Fruit fly (Drosophila melanogaster) whole organism, wandering third instar larva: ENCODE data around the gene obst-E.

Source experiments
- Abd-B ChIP-seq: fragments of >200 bp; optimal IDR thresholded peaks from 2 replicates; lab custom pipeline; 2017; ENCODE audit warnings: missing biosample characterization, missing genetic modification characterization
- CG32264 ChIP-seq: fragments of 200-800 bp; sonication (Bioruptor generic); optimal IDR thresholded peaks from 2 replicates; lab custom pipeline; 2016; ENCODE audit warnings: missing biosample characterization, missing genetic modification characterization
- CG9705 ChIP-seq: fragments of 200-800 bp; sonication (Bioruptor generic); optimal IDR thresholded peaks from 2 replicates; lab custom pipeline; 2018; ENCODE audit warnings: missing biosample characterization, mild to moderate bottlenecking, missing genetic modification characterization
- CrebA ChIP-seq: fragments of 200-800 bp; sonication (Bioruptor generic); optimal IDR thresholded peaks from 2 replicates; lab custom pipeline; 2016; ENCODE audit warnings: missing biosample characterization, mild to moderate bottlenecking, missing genetic modification characterization, borderline replicate concordance
- Dfd ChIP-seq: fragments of >200 bp; optimal IDR thresholded peaks from 2 replicates; lab custom pipeline; 2017; ENCODE audit warnings: missing biosample characterization, missing genetic modification characterization
- Dif ChIP-seq: fragments of 200-275, 200-300 bp; sonication (Bioruptor generic); optimal IDR thresholded peaks from 2 replicates; lab custom pipeline; 2018; ENCODE audit warnings: missing biosample characterization, missing genetic modification characterization; ENCODE audit not compliant: partially characterized antibody
- GATAd ChIP-seq: sonication (Bioruptor generic); optimal IDR thresholded peaks from 2 replicates; lab custom pipeline; 2016; ENCODE audit warnings: missing biosample characterization, missing genetic modification characterization
- Hnf4 ChIP-seq: fragments of 200-800 bp; sonication (Bioruptor generic); optimal IDR thresholded peaks from 2 replicates; lab custom pipeline; 2016; ENCODE audit warnings: missing biosample characterization, mild to moderate bottlenecking, missing genetic modification characterization
- Hr78 ChIP-seq: fragments of >200 bp; optimal IDR thresholded peaks from 2 replicates; lab custom pipeline; 2017; ENCODE audit warnings: missing biosample characterization, missing genetic modification characterization
- Hr83 ChIP-seq: fragments of 200-300 bp; sonication (Bioruptor generic); optimal IDR thresholded peaks from 2 replicates; lab custom pipeline; 2016; ENCODE audit warnings: missing biosample characterization, mild to moderate bottlenecking, missing genetic modification characterization, moderate library complexity; ENCODE audit not compliant: poor library complexity, severe bottlenecking
- Jra ChIP-seq: sonication (Bioruptor generic); optimal IDR thresholded peaks from 2 replicates; lab custom pipeline; 2016; ENCODE audit warnings: missing biosample characterization, missing genetic modification characterization
- Mio ChIP-seq: sonication (Bioruptor generic); optimal IDR thresholded peaks from 2 replicates; lab custom pipeline; 2016; ENCODE audit warnings: missing biosample characterization, missing genetic modification characterization
- Myc ChIP-seq: fragments of >200 bp; optimal IDR thresholded peaks from 2 replicates; lab custom pipeline; 2017
- N ChIP-seq: fragments of >200 bp; optimal IDR thresholded peaks from 2 replicates; lab custom pipeline; 2018; ENCODE audit warnings: missing biosample characterization, missing external identifiers, missing genetic modification characterization
- OdsH ChIP-seq: fragments of 200-800 bp; sonication (Bioruptor generic); optimal IDR thresholded peaks from 2 replicates; lab custom pipeline; 2016; ENCODE audit warnings: missing biosample characterization, mild to moderate bottlenecking, missing genetic modification characterization
- Rel ChIP-seq, 2 experiments: fragments of 200-800 bp; sonication (Bioruptor generic) in 1 of 2; optimal IDR thresholded peaks; 2 replicates in 1 of 2; 3 replicates in 1 of 2; lab custom pipeline; 2016 to 2019; ENCODE audit warnings: mild to moderate bottlenecking in 2 of 2, missing biosample characterization in 2 of 2, missing genetic modification characterization in 2 of 2, moderate library complexity in 1 of 2
- Sp1 ChIP-seq: fragments of 200-800 bp; sonication (Bioruptor generic); optimal IDR thresholded peaks from 3 replicates; lab custom pipeline; 2019; ENCODE audit warnings: missing biosample characterization, mild to moderate bottlenecking, missing genetic modification characterization, moderate library complexity
- br ChIP-seq: fragments of 200-800 bp; sonication (Bioruptor generic); optimal IDR thresholded peaks from 2 replicates; lab custom pipeline; 2016; ENCODE audit warnings: missing biosample characterization, missing genetic modification characterization
- brk ChIP-seq: fragments of 200-800 bp; sonication (Bioruptor generic); optimal IDR thresholded peaks from 2 replicates; lab custom pipeline; 2016; ENCODE audit warnings: missing biosample characterization, mild to moderate bottlenecking, missing genetic modification characterization
- dl ChIP-seq, 2 experiments: fragments of 175-275, 200-275 bp in 1 of 2; fragments of 200-275 bp in 1 of 2; sonication (Bioruptor generic); optimal IDR thresholded peaks; lab custom pipeline; 2018; ENCODE audit warnings: mild to moderate bottlenecking in 2 of 2, missing biosample characterization in 2 of 2, missing genetic modification characterization in 2 of 2, moderate library complexity in 2 of 2; ENCODE audit not compliant: partially characterized antibody in 2 of 2, insufficient read depth in 1 of 2
- dmrt93B ChIP-seq: fragments of 200-800 bp; sonication (Bioruptor generic); optimal IDR thresholded peaks from 2 replicates; lab custom pipeline; 2018; ENCODE audit warnings: missing biosample characterization, mild to moderate bottlenecking, missing genetic modification characterization
- dsf ChIP-seq: sonication (Bioruptor generic); optimal IDR thresholded peaks from 2 replicates; lab custom pipeline; 2016; ENCODE audit warnings: missing biosample characterization, missing genetic modification characterization, borderline replicate concordance
- ey ChIP-seq: fragments of 200-800 bp; sonication (Bioruptor generic); optimal IDR thresholded peaks from 2 replicates; lab custom pipeline; 2016; ENCODE audit warnings: missing biosample characterization, missing genetic modification characterization
- foxo ChIP-seq, 2 experiments: fragments of 200-800 bp; sonication (Bioruptor generic); optimal IDR thresholded peaks; 2 replicates in 1 of 2; 3 replicates in 1 of 2; lab custom pipeline; 2016 to 2017; ENCODE audit warnings: missing biosample characterization in 2 of 2, missing genetic modification characterization in 2 of 2
- fru ChIP-seq: fragments of 200-800 bp; sonication (Bioruptor generic); optimal IDR thresholded peaks from 3 replicates; lab custom pipeline; 2016; ENCODE audit warnings: missing biosample characterization, mild to moderate bottlenecking, missing genetic modification characterization
- h ChIP-seq: fragments of 200-800 bp; sonication (Bioruptor generic); optimal IDR thresholded peaks from 3 replicates; lab custom pipeline; 2016; ENCODE audit warnings: missing biosample characterization, mild to moderate bottlenecking, missing genetic modification characterization
- lola ChIP-seq: fragments of >200 bp; optimal IDR thresholded peaks from 2 replicates; lab custom pipeline; 2017; ENCODE audit warnings: missing biosample characterization, missing genetic modification characterization
- pan ChIP-seq: fragments of >200 bp; optimal IDR thresholded peaks from 2 replicates; lab custom pipeline; 2017
- psq ChIP-seq: fragments of 200-800 bp; sonication (Bioruptor generic); optimal IDR thresholded peaks from 3 replicates; lab custom pipeline; 2017; ENCODE audit warnings: missing biosample characterization, mild to moderate bottlenecking, missing genetic modification characterization, moderate library complexity
- rgr ChIP-seq: fragments of 200-800 bp; sonication (Bioruptor generic); optimal IDR thresholded peaks from 3 replicates; lab custom pipeline; 2016; ENCODE audit warnings: missing biosample characterization, mild to moderate bottlenecking, missing genetic modification characterization
- sage ChIP-seq: fragments of 200-800 bp; sonication (Bioruptor generic); optimal IDR thresholded peaks from 2 replicates; lab custom pipeline; 2016; ENCODE audit warnings: missing biosample characterization, mild to moderate bottlenecking, missing genetic modification characterization
- sv ChIP-seq: fragments of 200-800 bp; sonication (Bioruptor generic); optimal IDR thresholded peaks from 3 replicates; lab custom pipeline; 2016; ENCODE audit warnings: missing biosample characterization, missing genetic modification characterization
- tai ChIP-seq: sonication (Bioruptor generic); optimal IDR thresholded peaks from 2 replicates; lab custom pipeline; 2016; ENCODE audit warnings: missing biosample characterization, missing genetic modification characterization

The obst-E gene

DNA sequence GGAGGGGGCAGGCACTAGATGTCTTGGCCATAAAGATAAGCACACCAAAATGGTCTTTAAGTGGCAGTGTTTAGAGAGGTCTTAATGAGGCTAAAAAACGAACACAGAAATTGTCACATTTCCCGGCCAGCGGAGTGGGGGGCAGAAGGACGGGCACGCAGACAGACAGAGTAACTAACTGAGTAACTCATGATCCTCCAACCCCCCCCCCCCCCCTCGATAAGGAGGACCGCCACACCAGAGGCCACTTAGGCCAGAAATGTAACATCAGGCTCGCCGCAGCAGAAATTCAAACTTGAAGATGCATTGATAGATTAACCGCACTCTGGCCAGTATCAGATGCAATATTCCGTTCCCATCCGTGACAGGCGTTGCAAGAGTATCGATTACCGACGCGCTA lies 16.9 kb upstream of the obst-E start:
- TF ChIP-seq Jra (no peak), ey (GFP tag; lab: Kevin White, UChicago) (no peak), Hr83 (no peak), Rel (GFP tag; optimal IDR thresholded peaks at IDR 0.05; lab: Kevin White, UChicago) (no peak), Rel (tag; optimal IDR thresholded peaks at IDR 0.05; lab: Kevin White, UChicago) (no peak), pan (lab: Kevin White, UChicago) (no peak), foxo (GFP tag; optimal IDR thresholded peaks at IDR 0.05; lab: Kevin White, UChicago) (no peak), Mio (no peak), Abd-B (GFP tag; lab: Kevin White, UChicago) (no peak), Hr78 (GFP tag; lab: Kevin White, UChicago) (no peak), h (no peak), lola (GFP tag; lab: Kevin White, UChicago) (no peak), Myc (lab: Kevin White, UChicago) (no peak), Sp1 (GFP tag; lab: Kevin White, UChicago) (no peak), tai (GFP tag; lab: Kevin White, UChicago) (no peak), GATAd (GFP tag; lab: Kevin White, UChicago) (no peak), CG9705 (GFP tag; lab: Kevin White, UChicago) (no peak), N (GFP tag; lab: Kevin White, UChicago) (no peak), sage (GFP tag; lab: Kevin White, UChicago) (no peak), psq (GFP tag; lab: Kevin White, UChicago) (no peak), sv (GFP tag; lab: Kevin White, UChicago) (no peak)

DNA sequence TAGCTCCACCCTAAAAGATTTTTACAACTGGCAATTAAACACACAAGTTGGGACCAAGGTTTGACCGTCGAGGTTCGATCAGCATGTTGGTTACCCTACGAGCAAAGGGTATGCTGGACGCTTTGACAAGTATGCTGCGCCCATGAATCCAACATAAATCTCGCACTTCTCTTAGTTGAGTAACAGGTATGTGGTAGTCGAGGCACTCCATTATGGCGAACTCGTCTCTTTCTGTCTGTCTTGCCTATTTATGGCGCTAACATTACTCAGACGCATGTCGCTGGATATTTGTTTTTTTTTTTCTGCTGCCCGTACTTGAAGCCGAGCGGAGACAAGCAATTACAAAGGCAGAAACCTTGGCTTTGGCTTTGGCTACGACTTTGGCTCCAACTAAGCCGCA lies 15.2 kb upstream of the obst-E start:
- no peak for TF ChIP-seq CG9705 (GFP tag; lab: Kevin White, UChicago)

DNA sequence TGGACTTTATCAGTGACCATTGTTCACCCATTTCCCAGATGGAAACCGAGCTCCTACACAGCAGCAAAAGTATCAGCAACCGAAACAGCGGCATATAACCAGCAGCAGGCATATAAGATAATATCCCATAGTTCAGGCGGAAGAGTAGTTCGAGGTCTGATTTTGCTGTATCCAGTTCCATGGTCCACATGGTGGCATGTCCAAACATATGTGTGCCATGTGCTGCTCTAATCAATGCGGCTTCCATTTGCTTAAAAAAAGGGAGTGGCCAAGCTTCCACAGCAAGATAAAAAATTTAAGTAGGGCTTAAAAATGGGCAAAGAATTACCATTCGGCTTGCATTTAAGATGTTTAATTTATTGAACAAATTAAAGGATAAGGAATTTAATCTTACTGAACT lies 14.8 kb upstream of the obst-E start:
- TF ChIP-seq Sp1 (GFP tag; lab: Kevin White, UChicago) = no peak
- TF ChIP-seq Dfd (GFP tag; lab: Kevin White, UChicago) = no peak
- no peak for TF ChIP-seq dsf (GFP tag; lab: Kevin White, UChicago)
- no peak for TF ChIP-seq Myc (lab: Kevin White, UChicago)
- no peak for TF ChIP-seq CrebA
- no peak for TF ChIP-seq lola (GFP tag; lab: Kevin White, UChicago)
- TF ChIP-seq br (GFP tag; lab: Kevin White, UChicago) = no peak
- TF ChIP-seq Hnf4 (GFP tag; lab: Kevin White, UChicago) = no peak
- no peak for TF ChIP-seq dmrt93B (GFP tag; lab: Kevin White, UChicago)
- no peak for TF ChIP-seq Jra
- no peak for TF ChIP-seq brk
- no peak for TF ChIP-seq psq (GFP tag; lab: Kevin White, UChicago)
- no peak for TF ChIP-seq h
- TF ChIP-seq CG32264 (GFP tag; lab: Kevin White, UChicago) = no peak
- TF ChIP-seq Mio = no peak
- TF ChIP-seq Dif (GFP tag; lab: Kevin White, UChicago) = no peak
- no peak for TF ChIP-seq rgr (GFP tag; lab: Kevin White, UChicago)

DNA sequence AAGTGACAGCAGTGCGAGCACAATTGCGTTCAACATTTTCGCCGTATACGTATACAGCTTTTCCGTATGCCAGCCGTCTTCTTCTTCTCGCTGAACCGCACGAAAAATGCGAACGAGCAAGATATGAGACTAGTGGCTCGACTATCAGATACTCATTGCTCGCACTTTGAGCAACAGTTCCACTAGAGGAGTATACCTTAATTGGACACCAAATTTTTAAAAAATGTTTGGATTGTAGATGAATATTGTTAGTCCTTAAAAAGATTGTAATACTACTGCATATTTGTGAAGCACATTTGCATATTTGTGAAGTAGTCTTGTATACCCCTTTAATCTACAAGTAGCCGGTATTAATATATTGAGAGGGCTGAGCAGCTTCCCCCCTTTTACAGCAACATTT lies 12.2 kb upstream of the obst-E start:
- peak; percentile 7 for TF ChIP-seq fru (GFP tag; lab: Kevin White, UChicago)
- TF ChIP-seq CrebA = no peak

DNA sequence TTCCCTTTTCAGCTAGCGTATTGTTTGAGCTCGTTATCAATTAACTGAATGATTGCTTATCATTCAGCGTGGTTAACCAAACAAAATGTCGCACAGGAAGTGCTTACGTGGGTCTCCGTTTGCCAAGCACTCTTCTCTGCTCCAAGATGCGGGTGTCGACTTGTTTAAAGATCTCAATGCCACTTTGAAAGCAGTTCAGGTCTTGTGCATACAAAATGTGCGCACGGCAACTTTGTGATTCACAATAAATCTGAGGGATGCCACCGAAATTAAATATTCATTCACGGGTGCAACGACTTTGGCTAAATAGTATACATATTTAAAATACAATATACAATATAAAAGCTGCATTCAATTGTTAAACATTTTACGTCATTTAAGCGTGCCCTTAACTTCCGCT lies 6.3 kb upstream of the obst-E start:
- TF ChIP-seq Mio = no peak
- no peak for TF ChIP-seq tai (GFP tag; lab: Kevin White, UChicago)
- TF ChIP-seq Rel (GFP tag; optimal IDR thresholded peaks at IDR 0.05; lab: Kevin White, UChicago) = no peak
- TF ChIP-seq Rel (tag; optimal IDR thresholded peaks at IDR 0.05; lab: Kevin White, UChicago) = peak; percentile 64

DNA sequence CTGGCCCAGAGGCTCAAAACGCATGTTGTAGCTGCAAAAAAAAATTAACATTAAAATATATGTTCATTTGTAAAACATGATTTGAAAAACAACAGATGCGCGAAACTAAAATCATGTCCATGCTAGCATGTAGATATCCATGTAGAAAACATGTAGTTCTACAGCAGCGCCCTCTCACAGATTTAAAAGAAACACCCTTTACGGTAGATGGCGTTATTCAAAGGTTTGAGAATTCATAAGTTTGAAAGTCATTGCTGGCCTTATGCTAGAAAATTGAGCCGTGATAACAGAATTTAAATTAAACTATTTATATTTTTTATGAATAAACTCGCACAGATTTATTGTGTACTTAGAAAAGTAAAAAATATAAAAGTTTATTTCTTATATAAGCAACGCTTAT lies 5.2 kb upstream of the obst-E start:
- TF ChIP-seq h (peak; percentile 24), fru (GFP tag; lab: Kevin White, UChicago) (no peak), dl (GFP tag; optimal IDR thresholded peaks at IDR 0.05; lab: Kevin White, UChicago; ENCODE audit: insufficient read depth in 1 of 2, partially characterized antibody in 2 of 2) (no peak), OdsH (no peak), Myc (lab: Kevin White, UChicago) (peak; percentile 98), tai (GFP tag; lab: Kevin White, UChicago) (no peak)
